Worm (Caenorhabditis elegans) whole organism, L2 larva: ENCODE measurements around the gene stc-1.
A peak's percentile ranks its signal among the peaks of the same experiment; 100 is the strongest.

Experiments
- C34F6.9 ChIP-seq: fragments of 150-350 bp; optimal IDR thresholded peaks from 2 replicates; lab custom pipeline; 2014; ENCODE audit warnings: missing biosample characterization, missing genetic modification characterization
- F13H6.1 ChIP-seq: sonication (generic microtip); optimal IDR thresholded peaks from 2 replicates; lab custom pipeline; 2016; ENCODE audit warnings: missing genetic modification characterization, missing compliant biosample characterization
- R02D3.7 ChIP-seq: fragments of 150-350 bp; optimal IDR thresholded peaks from 2 replicates; lab custom pipeline; 2014; ENCODE audit warnings: missing biosample characterization, missing genetic modification characterization
- Y55F3AM.14 ChIP-seq: fragments of 200-800 bp; sonication (Bioruptor generic); optimal IDR thresholded peaks from 2 replicates; lab custom pipeline; 2018; ENCODE audit warnings: mild to moderate bottlenecking, missing genetic modification characterization, missing compliant biosample characterization
- ZK546.5 ChIP-seq: sonication (generic microtip); optimal IDR thresholded peaks from 2 replicates; lab custom pipeline; 2017; ENCODE audit warnings: missing biosample characterization, missing genetic modification characterization
- alr-1 ChIP-seq: fragments of 150-350 bp; optimal IDR thresholded peaks from 2 replicates; lab custom pipeline; 2014; ENCODE audit warnings: missing biosample characterization, missing genetic modification characterization
- aly-2 ChIP-seq: fragments of 150-350 bp; optimal IDR thresholded peaks from 2 replicates; lab custom pipeline; 2014; ENCODE audit warnings: missing biosample characterization, missing genetic modification characterization
- ama-1 ChIP-seq: fragments of 150-350 bp; optimal IDR thresholded peaks from 2 replicates; lab custom pipeline; 2018; ENCODE audit warnings: inconsistent platforms
- blmp-1 ChIP-seq: sonication (generic microtip); optimal IDR thresholded peaks from 2 replicates; lab custom pipeline; 2017; ENCODE audit warnings: missing genetic modification characterization, mild to moderate bottlenecking, missing compliant biosample characterization, antibody characterized with exemption, moderate library complexity; ENCODE audit not compliant: insufficient read depth
- ceh-16 ChIP-seq: fragments of 150-350 bp; optimal IDR thresholded peaks from 2 replicates; lab custom pipeline; 2014; ENCODE audit warnings: missing biosample characterization, missing genetic modification characterization
- ceh-82 ChIP-seq: fragments of 150-350 bp; optimal IDR thresholded peaks from 2 replicates; lab custom pipeline; 2014; ENCODE audit warnings: missing biosample characterization, missing genetic modification characterization
- crh-2 ChIP-seq: sonication (generic microtip); optimal IDR thresholded peaks from 2 replicates; lab custom pipeline; 2017; ENCODE audit warnings: missing biosample characterization, missing genetic modification characterization
- dmd-4 ChIP-seq: sonication (generic microtip); optimal IDR thresholded peaks from 2 replicates; lab custom pipeline; 2017; ENCODE audit warnings: missing biosample characterization, missing genetic modification characterization
- egl-27 ChIP-seq: sonication (generic microtip); optimal IDR thresholded peaks from 3 replicates; lab custom pipeline; 2017; ENCODE audit warnings: missing biosample characterization, missing genetic modification reagents, missing genetic modification characterization
- elt-1 ChIP-seq: fragments of 150-350 bp; optimal IDR thresholded peaks from 2 replicates; lab custom pipeline; 2014; ENCODE audit warnings: missing biosample characterization, missing genetic modification characterization
- elt-3 ChIP-seq: sonication (generic microtip); optimal IDR thresholded peaks from 2 replicates; lab custom pipeline; 2017; ENCODE audit warnings: missing biosample characterization, missing genetic modification characterization
- fos-1 ChIP-seq: fragments of 150-350 bp; optimal IDR thresholded peaks from 2 replicates; lab custom pipeline; 2014; ENCODE audit warnings: missing biosample characterization, missing genetic modification characterization
- gmeb-1 ChIP-seq: fragments of 150-350 bp; optimal IDR thresholded peaks from 2 replicates; lab custom pipeline; 2014; ENCODE audit warnings: missing biosample characterization, missing genetic modification characterization
- lin-11 ChIP-seq: fragments of 150-350 bp; sonication (generic microtip); optimal IDR thresholded peaks from 2 replicates; lab custom pipeline; 2014; ENCODE audit warnings: missing biosample characterization, missing genetic modification characterization, inconsistent platforms, mixed read lengths
- lin-13 ChIP-seq: fragments of 150-350 bp; optimal IDR thresholded peaks from 2 replicates; lab custom pipeline; 2014; ENCODE audit warnings: missing biosample characterization, missing genetic modification reagents, missing genetic modification characterization
- lin-39 ChIP-seq: fragments of 150-350 bp; optimal IDR thresholded peaks from 2 replicates; lab custom pipeline; 2014; ENCODE audit warnings: missing biosample characterization, missing genetic modification reagents, missing genetic modification characterization
- lsy-2 ChIP-seq, 2 experiments: fragments of 150-350 bp in 1 of 2; sonication (generic microtip) in 1 of 2; optimal IDR thresholded peaks; 2 replicates each; lab custom pipeline; 2014 to 2017; ENCODE audit warnings: missing biosample characterization in 2 of 2, missing genetic modification characterization in 2 of 2
- mab-5 ChIP-seq: fragments of 150-350 bp; optimal IDR thresholded peaks from 2 replicates; lab custom pipeline; 2014; ENCODE audit warnings: missing biosample characterization, missing genetic modification characterization
- mbf-1 ChIP-seq: sonication (generic microtip); optimal IDR thresholded peaks from 2 replicates; lab custom pipeline; 2017; ENCODE audit warnings: missing biosample characterization, missing genetic modification characterization
- mdl-1 ChIP-seq, 2 experiments: fragments of 150-350 bp in 1 of 2; sonication (generic microtip) in 1 of 2; optimal IDR thresholded peaks; 2 replicates each; lab custom pipeline; 2017; ENCODE audit warnings: missing biosample characterization in 2 of 2, missing genetic modification characterization in 2 of 2
- nhr-10 ChIP-seq: sonication (generic microtip); optimal IDR thresholded peaks from 2 replicates; lab custom pipeline; 2017; ENCODE audit warnings: missing biosample characterization, missing genetic modification characterization
- nhr-11 ChIP-seq: fragments of 150-350 bp; optimal IDR thresholded peaks from 2 replicates; lab custom pipeline; 2014; ENCODE audit warnings: missing biosample characterization, missing genetic modification characterization
- nhr-12 ChIP-seq: fragments of 150-350 bp; optimal IDR thresholded peaks from 2 replicates; lab custom pipeline; 2014; ENCODE audit warnings: missing biosample characterization, missing genetic modification characterization
- nhr-129 ChIP-seq: fragments of 150-350 bp; optimal IDR thresholded peaks from 2 replicates; lab custom pipeline; 2014; ENCODE audit warnings: missing biosample characterization, missing genetic modification characterization
- nhr-21 ChIP-seq: fragments of 150-350 bp; optimal IDR thresholded peaks from 2 replicates; lab custom pipeline; 2014; ENCODE audit warnings: missing biosample characterization, missing genetic modification characterization
- nhr-23 ChIP-seq: fragments of 150-350 bp; optimal IDR thresholded peaks from 2 replicates; lab custom pipeline; 2014; ENCODE audit warnings: missing biosample characterization, missing genetic modification reagents, missing genetic modification characterization
- nhr-237 ChIP-seq: fragments of 150-350 bp; optimal IDR thresholded peaks from 2 replicates; lab custom pipeline; 2014; ENCODE audit warnings: missing biosample characterization, missing genetic modification characterization
- nhr-25 ChIP-seq: fragments of 150-350 bp; sonication (generic microtip); optimal IDR thresholded peaks from 3 replicates; lab custom pipeline; 2014; ENCODE audit warnings: missing biosample characterization, missing genetic modification characterization
- nhr-6 ChIP-seq: fragments of 150-350 bp; optimal IDR thresholded peaks from 2 replicates; lab custom pipeline; 2014; ENCODE audit warnings: missing biosample characterization, missing genetic modification characterization
- nhr-77 ChIP-seq: fragments of 150-350 bp; optimal IDR thresholded peaks from 2 replicates; lab custom pipeline; 2014; ENCODE audit warnings: missing biosample characterization, missing genetic modification characterization
- peb-1 ChIP-seq: fragments of 150-350 bp; optimal IDR thresholded peaks from 2 replicates; lab custom pipeline; 2014; ENCODE audit warnings: missing biosample characterization, missing genetic modification characterization
- sem-4 ChIP-seq: fragments of 150-350 bp; optimal IDR thresholded peaks from 2 replicates; lab custom pipeline; 2014; ENCODE audit warnings: missing biosample characterization, missing genetic modification reagents, missing genetic modification characterization
- skn-1 ChIP-seq: sonication (generic microtip); optimal IDR thresholded peaks from 2 replicates; lab custom pipeline; 2017; ENCODE audit warnings: missing biosample characterization, missing genetic modification characterization
- sma-3 ChIP-seq: sonication (generic microtip); optimal IDR thresholded peaks from 2 replicates; lab custom pipeline; 2016; ENCODE audit warnings: missing genetic modification reagents, missing genetic modification characterization, missing compliant biosample characterization
- sma-9 ChIP-seq, 2 experiments: fragments of 150-350 bp in 1 of 2; sonication (generic microtip) in 1 of 2; optimal IDR thresholded peaks; 2 replicates each; lab custom pipeline; 2014 to 2016; ENCODE audit warnings: missing genetic modification characterization in 2 of 2, mild to moderate bottlenecking in 1 of 2, missing biosample characterization in 1 of 2, missing compliant biosample characterization in 1 of 2, missing genetic modification reagents in 1 of 2, moderate library complexity in 1 of 2
- snpc-4 ChIP-seq: fragments of 150-350 bp; optimal IDR thresholded peaks from 2 replicates; lab custom pipeline; 2014; ENCODE audit warnings: missing biosample characterization, missing genetic modification characterization
- unc-39 ChIP-seq: fragments of 150-350 bp; optimal IDR thresholded peaks from 2 replicates; lab custom pipeline; 2014; ENCODE audit warnings: missing biosample characterization, missing genetic modification characterization
- unc-55 ChIP-seq: fragments of 150-350 bp; sonication (generic microtip); optimal IDR thresholded peaks from 3 replicates; lab custom pipeline; 2014; ENCODE audit warnings: missing biosample characterization, missing genetic modification reagents, missing genetic modification characterization
- unc-62 ChIP-seq: fragments of 150-350 bp; optimal IDR thresholded peaks from 2 replicates; lab custom pipeline; 2014; ENCODE audit warnings: missing biosample characterization, missing genetic modification reagents, missing genetic modification characterization
- zag-1 ChIP-seq: fragments of 150-350 bp; optimal IDR thresholded peaks from 2 replicates; lab custom pipeline; 2014; ENCODE audit warnings: missing biosample characterization, missing genetic modification characterization
- ztf-1 ChIP-seq: fragments of 200-800 bp; sonication (Bioruptor generic); conservative IDR thresholded peaks from 2 replicates; pipeline ENCODE4 v1.3.6; 2022; ENCODE audit warnings: missing genetic modification characterization, missing compliant biosample characterization
- ztf-11 ChIP-seq: sonication (generic microtip); optimal IDR thresholded peaks from 2 replicates; lab custom pipeline; 2017; ENCODE audit warnings: missing biosample characterization, missing genetic modification characterization
- ztf-4 ChIP-seq: fragments of 150-350 bp; optimal IDR thresholded peaks from 2 replicates; lab custom pipeline; 2014; ENCODE audit warnings: missing biosample characterization, missing genetic modification characterization

The stc-1 gene

ce11 chrII:8546975-8547374, 19.0 kb downstream of the stc-1 start:
- TF ChIP-seq blmp-1 = no peak
- peak in 1 of 2 experiments; percentile 30 for TF ChIP-seq lsy-2 (tag; optimal IDR thresholded peaks at IDR 0.05; lab: Kevin White, UChicago)
- peak; percentile 68 for TF ChIP-seq F13H6.1 (tag; lab: Kevin White, UChicago)
- peak; percentile 31 for TF ChIP-seq C34F6.9
- TF ChIP-seq gmeb-1 (tag; lab: Kevin White, UChicago) = no peak
- peak; percentile 18 for TF ChIP-seq egl-27 (tag; lab: Kevin White, UChicago)
- TF ChIP-seq ama-1 (lab: Kevin White, UChicago) = no peak
- TF ChIP-seq unc-55 = peak; percentile 12
- TF ChIP-seq nhr-237 = no peak
- TF ChIP-seq lin-39 (tag; lab: Kevin White, UChicago) = no peak
- TF ChIP-seq Y55F3AM.14 (GFP tag; lab: Kevin White, UChicago) = no peak
- TF ChIP-seq alr-1 (tag; lab: Kevin White, UChicago) = no peak
- TF ChIP-seq sma-3 (GFP tag; lab: Kevin White, UChicago) = no peak
- TF ChIP-seq sma-9 (GFP tag; optimal IDR thresholded peaks at IDR 0.05; lab: Kevin White, UChicago) = peak; percentile 71
- TF ChIP-seq sma-9 (tag; optimal IDR thresholded peaks at IDR 0.05; lab: Kevin White, UChicago) = no peak
- peak; percentile 30 for TF ChIP-seq lin-11 (tag; lab: Kevin White, UChicago)
- TF ChIP-seq dmd-4 = no peak
- peak; percentile 48 for TF ChIP-seq crh-2 (tag; lab: Kevin White, UChicago)
- no peak for TF ChIP-seq mbf-1 (tag; lab: Kevin White, UChicago)
- no peak for TF ChIP-seq mdl-1 (tag; optimal IDR thresholded peaks at IDR 0.05; lab: Kevin White, UChicago)
- TF ChIP-seq ceh-82 = no peak
- TF ChIP-seq nhr-11 (tag; lab: Kevin White, UChicago) = no peak
- peak; percentile 82 for TF ChIP-seq fos-1 (tag; lab: Kevin White, UChicago)
- TF ChIP-seq peb-1 (tag; lab: Kevin White, UChicago) = no peak
- TF ChIP-seq ZK546.5 (tag; lab: Kevin White, UChicago) = no peak
- TF ChIP-seq elt-1 = no peak
- peak; percentile 45 for TF ChIP-seq nhr-21 (tag; lab: Kevin White, UChicago)
- TF ChIP-seq zag-1 (tag; lab: Kevin White, UChicago) = peak; percentile 11
- no peak for TF ChIP-seq ceh-16 (tag; lab: Kevin White, UChicago)
- TF ChIP-seq skn-1 (tag; lab: Kevin White, UChicago) = no peak
- no peak for TF ChIP-seq nhr-6 (tag; lab: Kevin White, UChicago)
- peak; percentile 79 for TF ChIP-seq nhr-129 (tag; lab: Kevin White, UChicago)
- TF ChIP-seq ztf-11 (tag; lab: Kevin White, UChicago) = no peak
- no peak for TF ChIP-seq ztf-1
- no peak for TF ChIP-seq nhr-25 (tag; lab: Kevin White, UChicago)
- no peak for TF ChIP-seq elt-3 (tag; lab: Kevin White, UChicago)
- TF ChIP-seq nhr-23 (tag; lab: Kevin White, UChicago) = no peak
- no peak for TF ChIP-seq nhr-77
- no peak for TF ChIP-seq nhr-10 (tag; lab: Kevin White, UChicago)
- TF ChIP-seq ztf-4 = no peak
- TF ChIP-seq lin-13 (GFP tag; lab: Kevin White, UChicago) = peak; percentile 40
- no peak for TF ChIP-seq snpc-4 (tag; lab: Kevin White, UChicago)
- TF ChIP-seq sem-4 (tag; lab: Kevin White, UChicago) = peak; percentile 6
- no peak for TF ChIP-seq unc-39 (tag; lab: Kevin White, UChicago)
- TF ChIP-seq unc-62 (GFP tag; lab: Kevin White, UChicago) = no peak
- TF ChIP-seq aly-2 (tag; lab: Kevin White, UChicago) = no peak
- no peak for TF ChIP-seq R02D3.7 (tag; lab: Kevin White, UChicago)
- peak; percentile 3 for TF ChIP-seq mab-5 (tag; lab: Kevin White, UChicago)
- no peak for TF ChIP-seq nhr-12 (tag; lab: Kevin White, UChicago)
